Worm (Caenorhabditis elegans) whole organism, young adult: ENCODE measurements around the gene irld-38.

Experiments used
- F39B2.1 ChIP-seq: fragments of 200-800 bp; sonication (Bioruptor generic); IDR thresholded peaks from 2 replicates; pipeline ENCODE4 v1.3.6; 2022; ENCODE audit warnings: missing genetic modification reagents, missing genetic modification characterization, missing compliant biosample characterization
- F49E8.2 ChIP-seq: sonication (generic microtip); optimal IDR thresholded peaks from 3 replicates; lab custom pipeline; 2017; ENCODE audit warnings: missing genetic modification characterization, mild to moderate bottlenecking, missing compliant biosample characterization, antibody characterized with exemption, moderate library complexity; ENCODE audit not compliant: insufficient read depth
- nhr-90 ChIP-seq: sonication (generic microtip); optimal IDR thresholded peaks from 2 replicates; lab custom pipeline; 2016; ENCODE audit warnings: missing genotype, mild to moderate bottlenecking, missing genetic modification characterization, missing compliant biosample characterization
- sdz-38 ChIP-seq: sonication (generic microtip); optimal IDR thresholded peaks from 2 replicates; lab custom pipeline; 2016; ENCODE audit warnings: missing genotype, missing genetic modification characterization, missing compliant biosample characterization
- snpc-1.1 ChIP-seq: sonication (generic microtip); optimal IDR thresholded peaks from 2 replicates; lab custom pipeline; 2017; ENCODE audit warnings: missing genetic modification characterization, mild to moderate bottlenecking, missing compliant biosample characterization, antibody characterized with exemption, moderate library complexity, missing genotype, missing genetic modification reagents; ENCODE audit not compliant: insufficient read depth
- unc-62 ChIP-seq: fragments of 150-350 bp; optimal IDR thresholded peaks from 2 replicates; lab custom pipeline; 2014; ENCODE audit warnings: missing biosample characterization, missing genetic modification reagents, missing genetic modification characterization

DNA sequence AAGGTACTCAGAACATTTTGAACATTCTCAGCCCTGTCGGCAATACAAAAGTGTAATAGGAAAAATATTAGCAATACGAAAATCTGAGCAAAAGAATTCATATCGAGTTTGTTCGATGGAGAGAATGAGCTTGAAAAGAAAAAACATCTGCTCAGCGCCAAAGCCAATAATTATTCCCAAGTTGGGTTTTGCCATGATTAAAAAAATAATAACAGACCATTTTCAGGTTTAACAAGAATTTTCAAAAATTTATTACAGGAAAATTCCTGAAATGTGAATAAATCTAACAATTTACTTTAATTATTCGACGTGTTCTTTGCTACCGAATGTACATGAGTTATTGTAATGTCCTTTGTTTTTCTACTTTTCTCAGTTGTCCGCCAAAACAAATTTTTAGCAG lies at the start of gene irld-38:
- TF ChIP-seq nhr-90 (tag; lab: Kevin White, UChicago) (no peak), snpc-1.1 (tag; lab: Kevin White, UChicago) (no peak), F39B2.1 (GFP tag; lab: Robert Waterston, UW) (no peak), sdz-38 (tag; lab: Kevin White, UChicago) (no peak), unc-62 (GFP tag; lab: Kevin White, UChicago) (no peak), F49E8.2 (tag; lab: Kevin White, UChicago) (no peak)
